Worm (Caenorhabditis elegans) whole organism, L4 larva: ENCODE results near the gene D1046.2.

ENCODE experiments used
- F10B5.3 ChIP-seq: sonication (generic microtip); optimal IDR thresholded peaks from 2 replicates; lab custom pipeline; 2016; ENCODE audit warnings: mild to moderate bottlenecking, missing genetic modification characterization, missing compliant biosample characterization
- F49E8.2 ChIP-seq: sonication (generic microtip); optimal IDR thresholded peaks from 2 replicates; lab custom pipeline; 2016; ENCODE audit warnings: missing compliant biosample characterization, mild to moderate bottlenecking, missing genetic modification characterization, borderline replicate concordance
- T20F7.1 ChIP-seq: fragments of 200-800 bp; sonication (Bioruptor generic); optimal IDR thresholded peaks from 2 replicates; lab custom pipeline; 2018; ENCODE audit warnings: mild to moderate bottlenecking, missing genetic modification characterization, missing compliant biosample characterization
- T26A8.4 ChIP-seq: fragments of 200-800 bp; sonication (Bioruptor generic); IDR thresholded peaks from 2 replicates; pipeline ENCODE4 v1.3.6; 2022; ENCODE audit warnings: missing genetic modification characterization, missing compliant biosample characterization
- Y105C5A.15 ChIP-seq: fragments of 200-800 bp; sonication (Bioruptor generic); IDR thresholded peaks from 2 replicates; pipeline ENCODE4 v1.3.6; 2022; ENCODE audit warnings: missing genetic modification characterization, missing compliant biosample characterization
- Y48G9A.11 ChIP-seq: fragments of 200-800 bp; sonication (Bioruptor generic); IDR thresholded peaks from 2 replicates; pipeline ENCODE4 v1.3.6; 2022; ENCODE audit warnings: missing genetic modification reagents, missing genetic modification characterization, missing compliant biosample characterization
- ZK546.5 ChIP-seq, 2 experiments: sonication (generic microtip); optimal IDR thresholded peaks; 2 replicates each; lab custom pipeline; 2017; ENCODE audit warnings: missing biosample characterization in 2 of 2, missing genetic modification characterization in 2 of 2
- aha-1 ChIP-seq: fragments of 150-350 bp; peaks from one replicate; lab custom pipeline; 2014; ENCODE audit warnings: missing biosample characterization, missing genetic modification characterization
- attf-4 ChIP-seq: sonication (generic microtip); optimal IDR thresholded peaks from 3 replicates; lab custom pipeline; 2017; ENCODE audit warnings: missing biosample characterization, missing genetic modification characterization
- ceh-28 ChIP-seq: fragments of 150-350 bp; optimal IDR thresholded peaks from 2 replicates; lab custom pipeline; 2014; ENCODE audit warnings: missing biosample characterization, missing genetic modification reagents, missing genetic modification characterization
- ceh-32 ChIP-seq: sonication (generic microtip); optimal IDR thresholded peaks from 2 replicates; lab custom pipeline; 2016; ENCODE audit warnings: mild to moderate bottlenecking, missing genetic modification characterization, missing compliant biosample characterization; ENCODE audit not compliant: poor library complexity
- ceh-44 ChIP-seq: fragments of 200-800 bp; sonication (Bioruptor generic); IDR thresholded peaks from 2 replicates; pipeline ENCODE4 v1.3.6; 2022; ENCODE audit warnings: missing genetic modification reagents, missing genetic modification characterization, missing compliant biosample characterization
- ceh-62 ChIP-seq: sonication (generic microtip); optimal IDR thresholded peaks from 2 replicates; lab custom pipeline; 2017; ENCODE audit warnings: missing biosample characterization, missing genetic modification characterization
- ceh-82 ChIP-seq: sonication (generic microtip); optimal IDR thresholded peaks from 2 replicates; lab custom pipeline; 2017; ENCODE audit warnings: missing biosample characterization, missing genetic modification characterization
- cey-2 ChIP-seq: sonication (generic microtip); optimal IDR thresholded peaks from 3 replicates; lab custom pipeline; 2017; ENCODE audit warnings: missing genetic modification characterization, mild to moderate bottlenecking, missing compliant biosample characterization, antibody characterized with exemption, borderline replicate concordance; ENCODE audit not compliant: insufficient read depth
- daf-12 ChIP-seq: fragments of 150-350 bp; optimal IDR thresholded peaks from 2 replicates; lab custom pipeline; 2014; ENCODE audit warnings: missing biosample characterization, missing genetic modification reagents, missing genetic modification characterization
- daf-16 ChIP-seq, 3 experiments: sonication (generic microtip); optimal IDR thresholded peaks; 2 replicates each; lab custom pipeline; 2016 to 2017; ENCODE audit warnings: missing genetic modification characterization in 3 of 3, missing genetic modification reagents in 3 of 3, mild to moderate bottlenecking in 2 of 3, missing compliant biosample characterization in 2 of 3, missing biosample characterization in 1 of 3, moderate library complexity in 1 of 3
- dmd-9 ChIP-seq: fragments of 200-800 bp; sonication (Bioruptor generic); IDR thresholded peaks from 2 replicates; pipeline ENCODE4 v1.3.6; 2022; ENCODE audit warnings: missing genetic modification reagents, missing genetic modification characterization, missing compliant biosample characterization
- dpl-1 ChIP-seq: fragments of 150-350 bp; optimal IDR thresholded peaks from 2 replicates; lab custom pipeline; 2014; ENCODE audit warnings: missing biosample characterization, missing genetic modification reagents, missing genetic modification characterization
- duxl-1 ChIP-seq: sonication (generic microtip); optimal IDR thresholded peaks from 2 replicates; lab custom pipeline; 2016; ENCODE audit warnings: mild to moderate bottlenecking, missing genetic modification characterization, moderate library complexity, missing compliant biosample characterization; ENCODE audit not compliant: poor library complexity
- fos-1 ChIP-seq: fragments of 150-350 bp; optimal IDR thresholded peaks from 2 replicates; lab custom pipeline; 2014; ENCODE audit warnings: missing biosample characterization, missing genetic modification characterization
- lin-1 ChIP-seq: fragments of 200-800 bp; sonication (Bioruptor generic); IDR thresholded peaks from 2 replicates; pipeline ENCODE4 v1.3.6; 2022; ENCODE audit warnings: missing genetic modification reagents, missing genetic modification characterization, missing compliant biosample characterization
- lin-38 ChIP-seq: fragments of 200-800 bp; sonication (Bioruptor generic); IDR thresholded peaks from 2 replicates; pipeline ENCODE4 v1.3.6; 2022; ENCODE audit warnings: missing genetic modification reagents, missing genetic modification characterization, missing compliant biosample characterization
- lsy-2 ChIP-seq, 2 experiments: fragments of 150-350 bp in 1 of 2; sonication (generic microtip) in 1 of 2; optimal IDR thresholded peaks; 2 replicates each; lab custom pipeline; 2014 to 2017; ENCODE audit warnings: missing biosample characterization in 2 of 2, missing genetic modification characterization in 2 of 2
- mes-2 ChIP-seq: sonication (generic microtip); optimal IDR thresholded peaks from 2 replicates; lab custom pipeline; 2016; ENCODE audit warnings: missing genotype, mild to moderate bottlenecking, missing genetic modification characterization, missing compliant biosample characterization; ENCODE audit not compliant: poor library complexity, severe bottlenecking
- nhr-102 ChIP-seq: sonication (generic microtip); optimal IDR thresholded peaks from 2 replicates; lab custom pipeline; 2016; ENCODE audit warnings: mild to moderate bottlenecking, missing genetic modification characterization, moderate library complexity, missing compliant biosample characterization
- nhr-237 ChIP-seq: sonication (generic microtip); optimal IDR thresholded peaks from 2 replicates; lab custom pipeline; 2017; ENCODE audit warnings: missing biosample characterization, missing genetic modification characterization
- nhr-42 ChIP-seq: fragments of 200-800 bp; sonication (Bioruptor generic); IDR thresholded peaks from 2 replicates; pipeline ENCODE4 v1.3.6; 2022; ENCODE audit warnings: missing genetic modification characterization, missing compliant biosample characterization
- nhr-6 ChIP-seq: fragments of 150-350 bp; optimal IDR thresholded peaks from 2 replicates; lab custom pipeline; 2014; ENCODE audit warnings: missing biosample characterization, missing genetic modification characterization
- nhr-77 ChIP-seq: fragments of 150-350 bp; optimal IDR thresholded peaks from 2 replicates; lab custom pipeline; 2014; ENCODE audit warnings: missing biosample characterization, missing genetic modification characterization
- pha-4 ChIP-seq, 2 experiments: fragments of 150-350 bp in 1 of 2; fragments of 200-800 bp in 1 of 2; sonication (Bioruptor generic) in 1 of 2; IDR thresholded peaks in 1 of 2; optimal IDR thresholded peaks in 1 of 2; 2 replicates each; pipeline versions ENCODE4 v1.3.6 to Lab custom; 2014 to 2022; ENCODE audit warnings: missing genetic modification characterization in 2 of 2, missing genetic modification reagents in 2 of 2, missing biosample characterization in 1 of 2, missing compliant biosample characterization in 1 of 2
- rbr-2 ChIP-seq: sonication (generic microtip); optimal IDR thresholded peaks from 2 replicates; lab custom pipeline; 2016; ENCODE audit warnings: missing genotype, missing genetic modification characterization, missing compliant biosample characterization
- spr-1 ChIP-seq: sonication (generic microtip); optimal IDR thresholded peaks from 2 replicates; lab custom pipeline; 2016; ENCODE audit warnings: mild to moderate bottlenecking, missing genetic modification characterization, missing compliant biosample characterization
- tag-97 ChIP-seq: fragments of 200-800 bp; sonication (Bioruptor generic); IDR thresholded peaks from 2 replicates; pipeline ENCODE4 v1.3.6; 2022; ENCODE audit warnings: missing genetic modification characterization, missing compliant biosample characterization
- unc-130 ChIP-seq: sonication (generic microtip); optimal IDR thresholded peaks from 2 replicates; lab custom pipeline; 2016; ENCODE audit warnings: missing genetic modification reagents, missing genetic modification characterization, missing compliant biosample characterization
- unc-62 ChIP-seq, 3 experiments: fragments of 150-350 bp in 1 of 3; sonication (generic microtip); optimal IDR thresholded peaks in 2 of 3; peaks in 1 of 3; 1 replicate in 1 of 3; 2 replicates in 2 of 3; lab custom pipeline; 2014 to 2017; ENCODE audit warnings: missing biosample characterization in 3 of 3, missing genetic modification characterization in 3 of 3, missing genetic modification reagents in 3 of 3, missing genotype in 1 of 3
- vab-7 ChIP-seq: fragments of 200-800 bp; sonication (Bioruptor generic); IDR thresholded peaks from 2 replicates; pipeline ENCODE4 v1.3.6; 2022; ENCODE audit warnings: missing genetic modification reagents, missing genetic modification characterization, missing compliant biosample characterization
- zip-2 ChIP-seq: fragments of 150-350 bp; optimal IDR thresholded peaks from 2 replicates; lab custom pipeline; 2014; ENCODE audit warnings: missing biosample characterization, missing genetic modification characterization
- ztf-11 ChIP-seq: fragments of 150-350 bp; optimal IDR thresholded peaks from 2 replicates; lab custom pipeline; 2014; ENCODE audit warnings: missing biosample characterization, missing genetic modification characterization

The D1046.2 gene

DNA sequence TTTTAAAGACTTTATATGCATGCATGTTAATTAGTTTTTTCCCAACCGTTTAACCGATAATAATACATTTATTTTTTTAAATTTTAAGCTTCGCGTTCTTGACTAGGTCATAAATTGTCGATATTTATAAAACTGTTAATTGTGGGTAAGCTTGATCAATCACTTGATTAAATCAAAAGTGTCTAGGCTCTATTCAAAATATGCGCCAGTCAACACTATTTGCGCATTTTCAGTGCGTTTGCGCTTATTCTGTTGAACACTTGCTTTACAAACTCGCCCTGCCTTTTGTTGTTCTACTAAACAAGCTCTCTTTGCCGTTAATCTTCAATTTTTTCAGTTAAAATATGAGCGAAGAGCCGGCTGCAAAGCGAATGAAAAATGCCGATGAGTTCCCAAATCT, 34.7 kb downstream of the D1046.2 start, which contains the start of gene spr-2 (continued):
- TF ChIP-seq nhr-102 (peak; percentile 68), lin-38 (GFP tag; lab: Robert Waterston, UW) (peak; percentile 75), spr-1 (tag; lab: Kevin White, UChicago) (peak; percentile 33), F10B5.3 (no peak), T26A8.4 (GFP tag; lab: Robert Waterston, UW) (peak; percentile 51; the same call in 1 of the 2 replicates), ceh-32 (no peak), dmd-9 (GFP tag; lab: Robert Waterston, UW) (no peak), tag-97 (GFP tag; lab: Robert Waterston, UW) (no peak), vab-7 (GFP tag; lab: Robert Waterston, UW) (peak; percentile 60), daf-16 (GFP tag; optimal IDR thresholded peaks at IDR 0.05; lab: Kevin White, UChicago) (peak; percentile 7 to 34), daf-16 (tag; optimal IDR thresholded peaks at IDR 0.05; lab: Kevin White, UChicago) (peak; percentile 62), ceh-62 (no peak), rbr-2 (peak; percentile 73), nhr-42 (GFP tag; lab: Robert Waterston, UW) (no peak), zip-2 (tag; lab: Kevin White, UChicago) (peak; percentile 22), T20F7.1 (GFP tag; lab: Kevin White, UChicago) (peak; percentile 79), lsy-2 (tag; optimal IDR thresholded peaks at IDR 0.05; lab: Kevin White, UChicago) (peak in 1 of 2 experiments; percentile 88), duxl-1 (tag; lab: Kevin White, UChicago) (peak; percentile 35)

DNA sequence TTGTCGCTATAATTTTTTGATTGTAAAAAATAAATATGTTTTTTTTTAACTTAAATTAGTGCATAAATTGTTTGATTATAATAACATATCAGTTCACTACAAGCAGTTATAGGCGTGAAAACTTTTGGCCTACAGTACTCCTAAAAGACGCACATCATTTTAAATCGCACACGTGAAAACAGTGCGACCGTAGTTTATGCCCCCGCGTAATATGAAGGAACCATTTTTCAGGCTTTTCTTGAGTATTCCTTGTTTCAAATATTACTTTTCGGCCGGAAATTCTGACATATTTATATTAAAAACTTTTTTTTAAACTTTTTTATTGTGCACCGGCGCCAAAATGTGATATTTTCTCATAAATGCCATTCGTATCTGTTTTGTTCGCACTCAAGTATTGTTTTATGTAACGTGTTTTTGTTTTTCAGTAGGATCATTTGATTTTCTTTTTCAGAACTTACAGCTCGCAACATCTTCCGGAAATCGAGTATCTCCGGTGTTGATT, 37.3 kb downstream of the D1046.2 start, which contains the start of gene oma-1:
Gene oma-1, plus strand, starts transcription at position 452 of the 502 bp plus-strand sequence.
- TF ChIP-seq unc-130 (GFP tag; lab: Kevin White, UChicago): peak; percentile 70
- TF ChIP-seq unc-62 (GFP tag; optimal IDR thresholded peaks at IDR 0.05 in 1 of 2; lab: Kevin White, UChicago): peak in 1 of 2 experiments; percentile 42
- TF ChIP-seq unc-62 (tag; optimal IDR thresholded peaks at IDR 0.05; lab: Kevin White, UChicago): no peak
- TF ChIP-seq ztf-11: no peak
- peak; percentile 52 for TF ChIP-seq F49E8.2 (tag; lab: Kevin White, UChicago)
- TF ChIP-seq cey-2 (tag; lab: Kevin White, UChicago): no peak

DNA sequence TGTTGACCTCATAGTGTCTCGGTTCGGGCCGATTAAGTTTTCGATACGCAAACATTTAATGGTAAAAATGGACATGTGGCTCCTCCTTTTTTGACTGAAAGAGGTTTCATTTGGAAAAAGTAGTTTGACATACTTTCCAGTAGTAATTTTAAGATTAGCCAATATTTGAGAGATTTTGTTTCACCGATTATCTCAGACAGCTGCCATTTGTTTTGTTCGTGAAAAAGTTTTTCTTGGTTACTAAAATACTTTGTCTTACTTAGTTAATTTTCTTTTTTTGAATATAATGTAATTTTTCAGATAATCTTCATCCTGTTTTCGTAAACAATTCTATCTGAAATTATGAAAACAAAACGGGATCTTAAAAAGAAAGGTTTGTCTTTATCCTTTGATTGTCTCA, 39.6 kb downstream of the D1046.2 start, which contains the start of gene C09G9.5:
Gene C09G9.5, plus strand, starts transcription at position 301 of the 400 bp plus-strand sequence.
- TF ChIP-seq aha-1 (tag; lab: Kevin White, UChicago) (no peak), daf-12 (tag; lab: Kevin White, UChicago) (no peak), tag-97 (GFP tag; lab: Robert Waterston, UW) (no peak), Y105C5A.15 (no peak), nhr-237 (tag; lab: Kevin White, UChicago) (no peak), dpl-1 (no peak), nhr-6 (tag; lab: Kevin White, UChicago) (no peak), attf-4 (tag; lab: Kevin White, UChicago) (no peak), fos-1 (tag; lab: Kevin White, UChicago) (no peak), pha-4 (GFP tag; IDR thresholded peaks at IDR 0.05; lab: Robert Waterston, UW) (no peak), pha-4 (tag; optimal IDR thresholded peaks at IDR 0.05; lab: Kevin White, UChicago) (no peak), duxl-1 (tag; lab: Kevin White, UChicago) (no peak), ceh-28 (tag; lab: Kevin White, UChicago) (no peak), daf-16 (GFP tag; optimal IDR thresholded peaks at IDR 0.05; lab: Kevin White, UChicago) (no peak), daf-16 (tag; optimal IDR thresholded peaks at IDR 0.05; lab: Kevin White, UChicago) (no peak), ceh-82 (tag; lab: Kevin White, UChicago) (no peak), mes-2 (tag; lab: Kevin White, UChicago) (no peak), Y48G9A.11 (GFP tag; lab: Robert Waterston, UW) (no peak), nhr-77 (no peak), ZK546.5 (tag; optimal IDR thresholded peaks at IDR 0.05; lab: Kevin White, UChicago) (no peak), ceh-44 (GFP tag; lab: Robert Waterston, UW) (no peak), lin-1 (GFP tag; lab: Robert Waterston, UW) (no peak)
- TF ChIP-seq, all 104 proteins: peak for 0
